Worm (Caenorhabditis elegans): ENCODE data around the gene unc-103.

ce11 chrIII:4137180-4137579 is 22.0 kb downstream of the unc-103 start:
- TF ChIP-seq tra-4 (tag; optimal IDR thresholded peaks at IDR 0.05): no peak
- no peak for TF ChIP-seq ets-7 (tag; optimal IDR thresholded peaks at IDR 0.05)
- TF ChIP-seq pes-1 (GFP tag; IDR thresholded peaks at IDR 0.05): no peak
- no peak for TF ChIP-seq ama-1 (optimal IDR thresholded peaks at IDR 0.05)
- TF ChIP-seq ceh-36 (tag; optimal IDR thresholded peaks at IDR 0.05): no peak
- TF ChIP-seq hmg-4 (GFP tag; optimal IDR thresholded peaks at IDR 0.05): no peak
- TF ChIP-seq F13C5.2 (tag; optimal IDR thresholded peaks at IDR 0.05): no peak

Measured in whole organism, early embryonic.